Worm (Caenorhabditis elegans) whole organism, young adult: ENCODE data around the gene otpl-4.

Experiments
- B0035.1 ChIP-seq: sonication (generic microtip); optimal IDR thresholded peaks from 2 replicates; lab custom pipeline; 2016; ENCODE audit warnings: missing genetic modification characterization, mild to moderate bottlenecking, missing compliant biosample characterization, missing genotype, missing genetic modification reagents
- Y53F4B.3 ChIP-seq: fragments of 200-800 bp; sonication (Bioruptor generic); IDR thresholded peaks from 2 replicates; pipeline ENCODE4 v1.3.6; 2022; ENCODE audit warnings: missing genetic modification reagents, missing genetic modification characterization, missing compliant biosample characterization
- hlh-26 ChIP-seq: fragments of 200-800 bp; sonication (Bioruptor generic); conservative IDR thresholded peaks from 2 replicates; pipeline ENCODE4 v1.3.6; 2022; ENCODE audit warnings: missing genetic modification reagents, missing genetic modification characterization, missing compliant biosample characterization
- lin-35 ChIP-seq, 3 experiments: fragments of 150-350 bp in 2 of 3; sonication (generic microtip) in 1 of 3; optimal IDR thresholded peaks; 2 replicates each; lab custom pipeline; 2014 to 2018; ENCODE audit warnings: missing biosample characterization in 3 of 3, missing genetic modification characterization in 3 of 3, missing genetic modification reagents in 3 of 3
- lir-1 ChIP-seq: fragments of 200-800 bp; sonication (Bioruptor generic); conservative IDR thresholded peaks from 2 replicates; pipeline ENCODE4 v1.3.6; 2022; ENCODE audit warnings: missing genetic modification reagents, missing genetic modification characterization, missing compliant biosample characterization
- nhr-80 ChIP-seq: sonication (generic microtip); optimal IDR thresholded peaks from 2 replicates; lab custom pipeline; 2016; ENCODE audit warnings: missing genetic modification characterization, missing compliant biosample characterization

- TF ChIP-seq lir-1 (GFP tag; lab: Robert Waterston, UW) (no peak), hlh-26 (GFP tag; lab: Robert Waterston, UW) (no peak), B0035.1 (no peak), Y53F4B.3 (no peak), lin-35 (GFP tag; optimal IDR thresholded peaks at IDR 0.05; lab: Kevin White, UChicago) (no peak), nhr-80 (no peak)
Measured at ce11 chrV:8586472-8586871, 49.3 kb downstream of the otpl-4 start.
